Worm (Caenorhabditis elegans) whole organism, L1 larva: ENCODE results near the gene dhhc-8.

Source experiments
- Y116A8C.19 ChIP-seq: sonication (generic microtip); optimal IDR thresholded peaks from 2 replicates; lab custom pipeline; 2016; ENCODE audit warnings: missing compliant biosample characterization, missing genetic modification characterization, borderline replicate concordance
- alr-1 ChIP-seq: fragments of 200-800 bp; sonication (Bioruptor generic); optimal IDR thresholded peaks from 2 replicates; lab custom pipeline; 2018; ENCODE audit warnings: borderline replicate concordance, mild to moderate bottlenecking, missing genetic modification characterization, missing compliant biosample characterization
- aly-2 ChIP-seq: fragments of 150-350 bp; optimal IDR thresholded peaks from 2 replicates; lab custom pipeline; 2014; ENCODE audit warnings: missing biosample characterization, missing genetic modification characterization
- ama-1 ChIP-seq: fragments of 150-350 bp; optimal IDR thresholded peaks from 2 replicates; lab custom pipeline; 2014
- ceh-63 ChIP-seq: fragments of 200-800 bp; sonication (Bioruptor generic); optimal IDR thresholded peaks from 2 replicates; lab custom pipeline; 2018; ENCODE audit warnings: mild to moderate bottlenecking, missing genetic modification characterization, missing compliant biosample characterization
- egl-27 ChIP-seq, 2 experiments: fragments of 150-350 bp in 1 of 2; sonication (generic microtip); optimal IDR thresholded peaks; 3 replicates each; lab custom pipeline; 2017 to 2018; ENCODE audit warnings: missing biosample characterization in 2 of 2, missing genetic modification characterization in 2 of 2, missing genetic modification reagents in 2 of 2
- fkh-10 ChIP-seq: sonication (generic microtip); optimal IDR thresholded peaks from 2 replicates; lab custom pipeline; 2017; ENCODE audit warnings: missing biosample characterization, missing genetic modification reagents, missing genetic modification characterization
- nhr-11 ChIP-seq: fragments of 150-350 bp; optimal IDR thresholded peaks from 2 replicates; lab custom pipeline; 2014; ENCODE audit warnings: missing biosample characterization, missing genetic modification characterization
- nhr-77 ChIP-seq: fragments of 150-350 bp; optimal IDR thresholded peaks from 2 replicates; lab custom pipeline; 2014; ENCODE audit warnings: missing biosample characterization, missing genetic modification characterization
- sox-4 ChIP-seq: sonication (generic microtip); optimal IDR thresholded peaks from 2 replicates; lab custom pipeline; 2016; ENCODE audit warnings: missing genetic modification characterization, missing compliant biosample characterization
- sptf-1 ChIP-seq: fragments of 150-350 bp; optimal IDR thresholded peaks from 2 replicates; lab custom pipeline; 2014; ENCODE audit warnings: missing biosample characterization, missing genetic modification characterization
- unc-62 ChIP-seq: fragments of 150-350 bp; optimal IDR thresholded peaks from 2 replicates; lab custom pipeline; 2014; ENCODE audit warnings: missing biosample characterization, missing genetic modification reagents, missing genetic modification characterization
- zag-1 ChIP-seq: fragments of 150-350 bp; optimal IDR thresholded peaks from 2 replicates; lab custom pipeline; 2014; ENCODE audit warnings: missing biosample characterization, missing genetic modification characterization

- no peak for TF ChIP-seq sptf-1 (tag; lab: Kevin White, UChicago)
- TF ChIP-seq sox-4 = no peak
- TF ChIP-seq nhr-11 = no peak
- no peak for TF ChIP-seq zag-1 (tag; lab: Kevin White, UChicago)
- TF ChIP-seq unc-62 (GFP tag; lab: Kevin White, UChicago) = no peak
- TF ChIP-seq ama-1 (lab: Kevin White, UChicago) = no peak
- TF ChIP-seq aly-2 (tag; lab: Kevin White, UChicago) = no peak
- no peak for TF ChIP-seq egl-27 (tag; optimal IDR thresholded peaks at IDR 0.05; lab: Kevin White, UChicago)
- TF ChIP-seq Y116A8C.19 = no peak
- TF ChIP-seq nhr-77 (tag; lab: Kevin White, UChicago) = no peak
- no peak for TF ChIP-seq alr-1 (tag; lab: Kevin White, UChicago)
- TF ChIP-seq ceh-63 = no peak
- no peak for TF ChIP-seq fkh-10 (GFP tag; lab: Kevin White, UChicago)
These were observed 1.9 kb upstream of the dhhc-8 start for ce11 chrIII:13105497-13105896.
